Fruit fly (Drosophila melanogaster) whole organism, wandering third instar larva: ENCODE data around the gene CG4004.

Experiments
- Dif ChIP-seq: fragments of 200-275, 200-300 bp; sonication (Bioruptor generic); optimal IDR thresholded peaks from 2 replicates; lab custom pipeline; 2018; ENCODE audit warnings: missing biosample characterization, missing genetic modification characterization; ENCODE audit not compliant: partially characterized antibody
- HLH106 ChIP-seq: fragments of 200-800 bp; optimal IDR thresholded peaks from 3 replicates; lab custom pipeline; 2019; ENCODE audit warnings: missing biosample characterization, mild to moderate bottlenecking, missing genetic modification characterization, moderate library complexity
- Hnf4 ChIP-seq: fragments of 200-800 bp; sonication (Bioruptor generic); optimal IDR thresholded peaks from 2 replicates; lab custom pipeline; 2016; ENCODE audit warnings: missing biosample characterization, mild to moderate bottlenecking, missing genetic modification characterization
- Hr83 ChIP-seq: fragments of 200-300 bp; sonication (Bioruptor generic); optimal IDR thresholded peaks from 2 replicates; lab custom pipeline; 2016; ENCODE audit warnings: missing biosample characterization, mild to moderate bottlenecking, missing genetic modification characterization, moderate library complexity; ENCODE audit not compliant: poor library complexity, severe bottlenecking
- Myc ChIP-seq: fragments of >200 bp; optimal IDR thresholded peaks from 2 replicates; lab custom pipeline; 2017
- OdsH ChIP-seq: fragments of 200-800 bp; sonication (Bioruptor generic); optimal IDR thresholded peaks from 2 replicates; lab custom pipeline; 2016; ENCODE audit warnings: missing biosample characterization, mild to moderate bottlenecking, missing genetic modification characterization
- Sp1 ChIP-seq: fragments of 200-800 bp; sonication (Bioruptor generic); optimal IDR thresholded peaks from 3 replicates; lab custom pipeline; 2019; ENCODE audit warnings: missing biosample characterization, mild to moderate bottlenecking, missing genetic modification characterization, moderate library complexity
- dsf ChIP-seq: sonication (Bioruptor generic); optimal IDR thresholded peaks from 2 replicates; lab custom pipeline; 2016; ENCODE audit warnings: missing biosample characterization, missing genetic modification characterization, borderline replicate concordance
- ey ChIP-seq: fragments of 200-800 bp; sonication (Bioruptor generic); optimal IDR thresholded peaks from 2 replicates; lab custom pipeline; 2016; ENCODE audit warnings: missing biosample characterization, missing genetic modification characterization
- h ChIP-seq: fragments of 200-800 bp; sonication (Bioruptor generic); optimal IDR thresholded peaks from 3 replicates; lab custom pipeline; 2016; ENCODE audit warnings: missing biosample characterization, mild to moderate bottlenecking, missing genetic modification characterization
- pan ChIP-seq: fragments of >200 bp; optimal IDR thresholded peaks from 2 replicates; lab custom pipeline; 2017
- psq ChIP-seq: fragments of 200-800 bp; sonication (Bioruptor generic); optimal IDR thresholded peaks from 3 replicates; lab custom pipeline; 2017; ENCODE audit warnings: missing biosample characterization, mild to moderate bottlenecking, missing genetic modification characterization, moderate library complexity

DNA sequence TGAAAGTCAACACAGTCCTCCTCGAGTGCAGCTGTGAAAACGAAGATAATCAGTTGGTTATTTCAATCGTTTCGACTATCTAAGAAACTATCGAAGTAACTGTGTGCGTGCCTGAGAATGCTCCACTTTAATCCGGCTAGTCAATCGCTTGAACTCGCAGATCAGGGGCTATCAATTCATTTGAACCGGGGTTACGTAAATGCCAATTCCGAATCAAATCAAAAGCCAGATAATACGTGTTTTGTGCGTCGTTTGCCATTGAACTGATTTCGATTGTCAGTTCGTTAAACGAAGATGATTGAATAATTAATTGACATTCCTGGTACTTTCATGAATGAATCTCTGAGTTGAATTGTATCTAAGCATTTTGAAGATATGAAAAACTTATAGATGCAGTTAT, 33.2 kb downstream of the CG4004 start:
- TF ChIP-seq Sp1 (GFP tag; lab: Kevin White, UChicago) (no peak), dsf (GFP tag; lab: Kevin White, UChicago) (no peak), OdsH (GFP tag; lab: Kevin White, UChicago) (no peak), pan (lab: Kevin White, UChicago) (no peak), HLH106 (tag; lab: Kevin White, UChicago) (no peak), Dif (GFP tag; lab: Kevin White, UChicago) (no peak), Hnf4 (no peak), ey (GFP tag; lab: Kevin White, UChicago) (no peak), Hr83 (no peak), psq (GFP tag; lab: Kevin White, UChicago) (no peak), h (no peak), Myc (lab: Kevin White, UChicago) (no peak)
